Fruit fly (Drosophila melanogaster) whole organism, embryonic: ENCODE results near the gene Ldsdh1.

Source experiments
- Antp ChIP-seq: fragments of 200-800 bp; sonication (Bioruptor generic); optimal IDR thresholded peaks from 3 replicates; lab custom pipeline; 2016; ENCODE audit warnings: missing biosample characterization, missing genetic modification characterization
- Asciz ChIP-seq: fragments of 200-800 bp; sonication (Bioruptor generic); optimal IDR thresholded peaks from 2 replicates; lab custom pipeline; 2017; ENCODE audit warnings: missing biosample characterization, mild to moderate bottlenecking, missing genetic modification characterization, missing genetic modification reagents
- CG11093 ChIP-seq: fragments of 200-800 bp; sonication (Bioruptor generic); IDR thresholded peaks from 3 replicates; pipeline ENCODE4 v1.3.6; 2022; ENCODE audit warnings: missing biosample characterization, missing genetic modification characterization
- CG13123 ChIP-seq: fragments of 200-800 bp; sonication (Bioruptor generic); optimal IDR thresholded peaks from 2 replicates; lab custom pipeline; 2016; ENCODE audit warnings: missing biosample characterization, missing genetic modification characterization
- CG14965 ChIP-seq: fragments of 200-800 bp; sonication (Bioruptor generic); optimal IDR thresholded peaks from 2 replicates; lab custom pipeline; 2016; ENCODE audit warnings: missing biosample characterization, missing genetic modification characterization, borderline replicate concordance
- CG17361 ChIP-seq: fragments of 200-800 bp; sonication (Bioruptor generic); IDR thresholded peaks from 3 replicates; pipeline ENCODE4 v1.3.6; 2022; ENCODE audit warnings: missing biosample characterization, missing genetic modification characterization
- CG17829 ChIP-seq: fragments of 200-800 bp; optimal IDR thresholded peaks from 2 replicates; lab custom pipeline; 2019; ENCODE audit warnings: missing biosample characterization, mild to moderate bottlenecking, missing genetic modification characterization, moderate library complexity
- CG18262 ChIP-seq: fragments of 200-800 bp; optimal IDR thresholded peaks from 3 replicates; lab custom pipeline; 2019; ENCODE audit warnings: missing biosample characterization, mild to moderate bottlenecking, missing genetic modification characterization, moderate library complexity
- CG2712 ChIP-seq: fragments of 200-800 bp; optimal IDR thresholded peaks from 3 replicates; lab custom pipeline; 2019; ENCODE audit warnings: missing biosample characterization, mild to moderate bottlenecking, missing genetic modification characterization, moderate library complexity
- CG30431 ChIP-seq: fragments of 200-800 bp; sonication (Bioruptor generic); optimal IDR thresholded peaks from 2 replicates; lab custom pipeline; 2017; ENCODE audit warnings: missing biosample characterization, missing genetic modification characterization
- CG32767 ChIP-seq: fragments of 200-800 bp; sonication (Bioruptor generic); IDR thresholded peaks from 2 replicates; pipeline ENCODE4 v1.3.6; 2022; ENCODE audit warnings: missing biosample characterization, missing genetic modification characterization
- CG33557 ChIP-seq: fragments of 200-800 bp; sonication (Bioruptor generic); optimal IDR thresholded peaks from 2 replicates; lab custom pipeline; 2019; ENCODE audit warnings: missing biosample characterization, mild to moderate bottlenecking, missing genetic modification characterization, moderate library complexity
- CG34224 ChIP-seq: fragments of 200-800 bp; sonication (Bioruptor generic); IDR thresholded peaks from 3 replicates; pipeline ENCODE4 v1.3.6; 2022; ENCODE audit warnings: missing biosample characterization, missing genetic modification characterization; ENCODE audit not compliant: partially characterized antibody
- CG4328 ChIP-seq: fragments of 200-800 bp; sonication (Bioruptor generic); optimal IDR thresholded peaks from 3 replicates; lab custom pipeline; 2017; ENCODE audit warnings: missing biosample characterization, missing genetic modification reagents, missing genetic modification characterization
- CG4707 ChIP-seq: fragments of 200-800 bp; sonication (Bioruptor generic); optimal IDR thresholded peaks from 2 replicates; lab custom pipeline; 2018; ENCODE audit warnings: missing biosample characterization, mild to moderate bottlenecking, missing genetic modification characterization, moderate library complexity
- CG6254 ChIP-seq: fragments of 200-800 bp; sonication (Bioruptor generic); optimal IDR thresholded peaks from 3 replicates; lab custom pipeline; 2017; ENCODE audit warnings: mild to moderate bottlenecking, missing biosample characterization, missing genetic modification reagents, missing genetic modification characterization
- CG7556 ChIP-seq: fragments of 200-800 bp; sonication (Bioruptor generic); optimal IDR thresholded peaks from 2 replicates; lab custom pipeline; 2017; ENCODE audit warnings: missing biosample characterization, mild to moderate bottlenecking, missing genetic modification characterization
- D19A ChIP-seq: fragments of 200-800 bp; optimal IDR thresholded peaks from 3 replicates; lab custom pipeline; 2019; ENCODE audit warnings: missing biosample characterization, mild to moderate bottlenecking, missing genetic modification characterization, moderate library complexity
- Drgx ChIP-seq: fragments of 200-800 bp; sonication (Bioruptor generic); IDR thresholded peaks from 2 replicates; pipeline ENCODE4 v1.3.6; 2022; ENCODE audit warnings: missing biosample characterization, missing genetic modification characterization
- E2f2 ChIP-seq: fragments of 200-800 bp; sonication (Bioruptor generic); IDR thresholded peaks from 2 replicates; pipeline ENCODE4 v1.3.6; 2022; ENCODE audit warnings: missing biosample characterization, missing genetic modification characterization
- GATAe ChIP-seq: fragments of 200-800 bp; sonication (Bioruptor generic); conservative IDR thresholded peaks from 2 replicates; pipeline ENCODE4 v1.3.6; 2022; ENCODE audit warnings: missing biosample characterization, missing genetic modification characterization
- Hr51 ChIP-seq, 2 experiments: fragments of 200-800 bp; sonication (Bioruptor generic); optimal IDR thresholded peaks; 2 replicates in 1 of 2; 3 replicates in 1 of 2; lab custom pipeline; 2016 to 2018; ENCODE audit warnings: missing biosample characterization in 2 of 2, missing genetic modification characterization in 2 of 2, mild to moderate bottlenecking in 1 of 2, moderate library complexity in 1 of 2
- Med ChIP-seq: fragments of 200-800 bp; sonication (Bioruptor generic); peaks from one replicate; lab custom pipeline; 2016; ENCODE audit warnings: missing biosample characterization, missing genetic modification characterization, mild to moderate bottlenecking, inconsistent platforms, moderate library complexity
- NK7.1 ChIP-seq: fragments of 200-800 bp; sonication (Bioruptor generic); optimal IDR thresholded peaks from 3 replicates; lab custom pipeline; 2016; ENCODE audit warnings: missing biosample characterization, missing genetic modification characterization
- Sox100B ChIP-seq: fragments of 200-800 bp; sonication (Bioruptor generic); optimal IDR thresholded peaks from 3 replicates; lab custom pipeline; 2018; ENCODE audit warnings: missing biosample characterization, mild to moderate bottlenecking, missing genetic modification characterization
- Ssrp ChIP-seq: fragments of 200-800 bp; sonication (Bioruptor generic); optimal IDR thresholded peaks from 2 replicates; lab custom pipeline; 2018; ENCODE audit warnings: missing biosample characterization, mild to moderate bottlenecking, missing genetic modification characterization, moderate library complexity
- Xrp1 ChIP-seq: fragments of 200-800 bp; sonication (Bioruptor generic); IDR thresholded peaks from 2 replicates; pipeline ENCODE4 v1.3.6; 2022; ENCODE audit warnings: missing biosample characterization, missing genetic modification characterization
- az2 ChIP-seq: fragments of 200-800 bp; sonication (Bioruptor generic); optimal IDR thresholded peaks from 3 replicates; lab custom pipeline; 2016; ENCODE audit warnings: missing biosample characterization, missing genetic modification characterization
- bigmax ChIP-seq: fragments of 200-800 bp; sonication (Bioruptor generic); optimal IDR thresholded peaks from 2 replicates; lab custom pipeline; 2018; ENCODE audit warnings: missing biosample characterization, mild to moderate bottlenecking, missing genetic modification characterization
- bowl ChIP-seq: fragments of 200-800 bp; sonication (Bioruptor generic); IDR thresholded peaks from 2 replicates; pipeline ENCODE4 v1.3.6; 2022; ENCODE audit warnings: missing biosample characterization, missing genetic modification characterization
- chif ChIP-seq, 2 experiments: fragments of 200-800 bp; sonication (Bioruptor generic); optimal IDR thresholded peaks; 3 replicates each; lab custom pipeline; 2016; ENCODE audit warnings: missing biosample characterization in 2 of 2, missing genetic modification characterization in 2 of 2
- chinmo ChIP-seq: fragments of 200-800 bp; sonication (Bioruptor generic); IDR thresholded peaks from 4 replicates; pipeline ENCODE4 v1.3.6; 2022; ENCODE audit warnings: missing biosample characterization, missing genetic modification characterization; ENCODE audit not compliant: partially characterized antibody
- chm ChIP-seq: fragments of 200-800 bp; sonication (Bioruptor generic); IDR thresholded peaks from 2 replicates; pipeline ENCODE4 v1.3.6; 2022; ENCODE audit warnings: missing biosample characterization, missing genetic modification characterization
- dmrt11E ChIP-seq: fragments of 200-800 bp; sonication (Bioruptor generic); optimal IDR thresholded peaks from 3 replicates; lab custom pipeline; 2018; ENCODE audit warnings: missing biosample characterization, mild to moderate bottlenecking, missing genetic modification characterization, moderate library complexity
- dmrt99B ChIP-seq: fragments of 200-800 bp; sonication (Bioruptor generic); optimal IDR thresholded peaks from 2 replicates; lab custom pipeline; 2018; ENCODE audit warnings: missing biosample characterization, mild to moderate bottlenecking, missing genetic modification characterization, moderate library complexity
- dpn ChIP-seq, 2 experiments: fragments of 200-800 bp; sonication (Bioruptor generic); optimal IDR thresholded peaks; 3 replicates each; lab custom pipeline; 2016; ENCODE audit warnings: missing biosample characterization in 2 of 2, missing genetic modification characterization in 2 of 2
- gem ChIP-seq: fragments of 200-800 bp; sonication (Bioruptor generic); optimal IDR thresholded peaks from 2 replicates; lab custom pipeline; 2019; ENCODE audit warnings: missing biosample characterization, mild to moderate bottlenecking, missing genetic modification characterization, moderate library complexity
- lmd ChIP-seq: fragments of 200-800 bp; sonication (Bioruptor generic); IDR thresholded peaks from 2 replicates; pipeline ENCODE4 v1.3.6; 2022; ENCODE audit warnings: missing biosample characterization, missing genetic modification characterization
- lov ChIP-seq, 2 experiments: fragments of 200-800 bp in 1 of 2; fragments of >200 bp in 1 of 2; sonication (Bioruptor generic) in 1 of 2; IDR thresholded peaks in 1 of 2; optimal IDR thresholded peaks in 1 of 2; 2 replicates in 1 of 2; 3 replicates in 1 of 2; pipeline versions ENCODE4 v1.3.6 to Lab custom; 2017 to 2022; ENCODE audit warnings: missing biosample characterization in 1 of 2, missing genetic modification characterization in 1 of 2
- mam ChIP-seq: fragments of 200-800 bp; sonication (Bioruptor generic); optimal IDR thresholded peaks from 3 replicates; lab custom pipeline; 2016; ENCODE audit warnings: missing biosample characterization, missing genetic modification characterization
- nau ChIP-seq: fragments of 200-800 bp; sonication (Bioruptor generic); optimal IDR thresholded peaks from 3 replicates; lab custom pipeline; 2017; ENCODE audit warnings: missing biosample characterization, mild to moderate bottlenecking, missing genetic modification characterization, missing genetic modification reagents
- nerfin-2 ChIP-seq: fragments of 200-800 bp; sonication (Bioruptor generic); IDR thresholded peaks from 2 replicates; pipeline ENCODE4 v1.3.6; 2022; ENCODE audit warnings: missing biosample characterization, missing genetic modification characterization; ENCODE audit not compliant: partially characterized antibody
- nmo ChIP-seq: fragments of 200-800 bp; sonication (Bioruptor generic); optimal IDR thresholded peaks from 2 replicates; lab custom pipeline; 2018; ENCODE audit warnings: missing biosample characterization, mild to moderate bottlenecking, missing genetic modification characterization, moderate library complexity
- phol ChIP-seq: fragments of 200-800 bp; sonication (Bioruptor generic); optimal IDR thresholded peaks from 3 replicates; lab custom pipeline; 2018; ENCODE audit warnings: missing biosample characterization, mild to moderate bottlenecking, missing genetic modification characterization, moderate library complexity
- sens ChIP-seq: fragments of 200-800 bp; sonication (Bioruptor generic); peaks from one replicate; lab custom pipeline; 2016; ENCODE audit warnings: missing biosample characterization, missing genetic modification characterization
- stwl ChIP-seq: fragments of 200-800 bp; sonication (Bioruptor generic); optimal IDR thresholded peaks from 3 replicates; lab custom pipeline; 2018; ENCODE audit warnings: missing biosample characterization, mild to moderate bottlenecking, missing genetic modification characterization, moderate library complexity
- tna ChIP-seq: fragments of 200-800 bp; sonication (Bioruptor generic); IDR thresholded peaks from 2 replicates; pipeline ENCODE4 v1.3.6; 2022; ENCODE audit warnings: missing biosample characterization, missing genetic modification characterization; ENCODE audit not compliant: partially characterized antibody
- toy ChIP-seq: fragments of 200-800 bp; sonication (Bioruptor generic); IDR thresholded peaks from 2 replicates; pipeline ENCODE4 v1.3.6; 2022; ENCODE audit warnings: missing biosample characterization, missing genetic modification characterization
- trem ChIP-seq: fragments of 200-800 bp; optimal IDR thresholded peaks from 3 replicates; lab custom pipeline; 2019; ENCODE audit warnings: missing biosample characterization, mild to moderate bottlenecking, missing genetic modification characterization, moderate library complexity
- z ChIP-seq: fragments of 200-800 bp; sonication (Bioruptor generic); IDR thresholded peaks from 3 replicates; pipeline ENCODE4 v1.3.6; 2022; ENCODE audit warnings: missing biosample characterization, missing genetic modification characterization
- zf30C ChIP-seq: fragments of 200-800 bp; sonication (Bioruptor generic); optimal IDR thresholded peaks from 3 replicates; lab custom pipeline; 2018; ENCODE audit warnings: missing biosample characterization, mild to moderate bottlenecking, missing genetic modification characterization

The Ldsdh1 gene

DNA sequence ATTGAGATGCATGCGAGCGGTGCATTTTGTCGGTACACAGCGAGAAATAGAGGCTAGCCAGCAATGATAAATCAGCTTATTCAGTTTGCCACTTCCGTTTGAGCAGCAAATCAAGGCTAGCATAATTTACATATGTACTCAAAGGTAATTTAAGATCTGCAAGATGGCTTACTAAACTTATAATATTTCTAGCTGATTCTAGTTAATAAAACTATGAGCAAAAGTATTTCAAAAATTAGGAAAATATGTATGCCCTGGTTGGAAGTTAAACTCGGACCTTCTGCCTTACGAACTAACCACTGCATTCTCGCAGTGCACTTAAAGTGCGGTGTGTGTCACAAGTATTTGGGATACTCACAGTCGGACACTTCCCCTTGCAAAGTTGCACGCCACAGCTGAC lies 41.4 kb upstream of the Ldsdh1 start (continued):
- TF ChIP-seq Sox100B (GFP tag; lab: Kevin White, UChicago) = peak; percentile 18
- TF ChIP-seq CG18262 (tag; lab: Kevin White, UChicago) = peak; percentile 56
- no peak for TF ChIP-seq Hr51 (GFP tag; optimal IDR thresholded peaks at IDR 0.05; lab: Kevin White, UChicago)
- peak in 1 of 2 experiments; percentile 5 for TF ChIP-seq chif (GFP tag; optimal IDR thresholded peaks at IDR 0.05; lab: Kevin White, UChicago)
- TF ChIP-seq CG30431 = no peak
- peak; percentile 21 for TF ChIP-seq D19A (tag; lab: Kevin White, UChicago)
- TF ChIP-seq CG17829 (tag; lab: Kevin White, UChicago) = peak; percentile 34
- peak; percentile 17; the same call in 1 of the 2 replicates for TF ChIP-seq Xrp1
- TF ChIP-seq Med (GFP tag; lab: Kevin White, UChicago) = peak; percentile 29
- TF ChIP-seq tna (GFP tag; lab: Robert Waterston, UW) = no peak
- TF ChIP-seq CG4328 = no peak
- peak; percentile 2 for TF ChIP-seq CG33557 (GFP tag; lab: Kevin White, UChicago)
- TF ChIP-seq phol (tag; lab: Kevin White, UChicago) = peak; percentile 53
- TF ChIP-seq CG17361 (GFP tag; lab: Robert Waterston, UW) = 0 out of 3 replicates have a peak, but pooled peaks have one; percentile 29
- peak; percentile 70 for TF ChIP-seq Drgx (GFP tag; lab: Robert Waterston, UW)
- TF ChIP-seq CG4707 (GFP tag; lab: Kevin White, UChicago) = no peak
- no peak for TF ChIP-seq bowl (GFP tag; lab: Robert Waterston, UW)
- TF ChIP-seq dmrt99B (tag; lab: Kevin White, UChicago) = peak; percentile 26
- TF ChIP-seq zf30C (GFP tag; lab: Kevin White, UChicago) = peak; percentile 32
- no peak for TF ChIP-seq nerfin-2
- TF ChIP-seq nau (GFP tag; lab: Kevin White, UChicago) = no peak
- no peak for TF ChIP-seq chinmo (GFP tag; lab: Robert Waterston, UW)
- TF ChIP-seq lov (optimal IDR thresholded peaks at IDR 0.05; lab: Kevin White, UChicago) = no peak
- TF ChIP-seq lov (GFP tag; IDR thresholded peaks at IDR 0.05; lab: Robert Waterston, UW) = no peak
- TF ChIP-seq GATAe (GFP tag; lab: Robert Waterston, UW) = no peak
- TF ChIP-seq sens = peak; percentile 79
- TF ChIP-seq CG6254 = peak; percentile 22
- TF ChIP-seq gem (tag; lab: Kevin White, UChicago) = peak; percentile 35
- TF ChIP-seq Asciz (GFP tag; lab: Kevin White, UChicago) = no peak
- TF ChIP-seq Ssrp (tag; lab: Kevin White, UChicago) = peak; percentile 32
- TF ChIP-seq az2 (GFP tag; lab: Kevin White, UChicago) = peak; percentile 2
- TF ChIP-seq, all 482 proteins: peak for 50

DNA sequence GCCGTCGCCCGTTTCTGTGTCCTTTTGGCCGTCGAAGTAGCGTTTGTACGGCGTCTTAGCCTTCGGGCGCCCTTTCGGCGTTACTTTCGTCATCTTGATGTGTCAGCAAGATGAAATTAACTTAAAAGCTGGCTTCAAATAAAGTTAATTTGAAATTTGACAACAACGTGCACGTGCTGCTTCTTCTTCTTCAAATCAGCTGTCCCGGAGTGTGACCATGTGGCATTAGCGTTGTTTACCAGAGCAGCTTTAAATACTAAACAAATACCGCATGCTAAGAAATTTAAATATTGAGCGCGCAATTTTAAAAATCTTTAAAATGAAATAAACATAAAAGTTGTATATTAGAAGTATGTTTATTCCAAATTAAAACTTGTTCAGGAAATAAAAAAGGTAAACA lies 39.5 kb upstream of the Ldsdh1 start, which contains the start of gene CG2260:
TSS of gene CG2260 (minus strand) at position 209 of the 400 bp plus-strand sequence.
- TF ChIP-seq trem (tag; lab: Kevin White, UChicago) (peak; percentile 12), E2f2 (GFP tag; lab: Robert Waterston, UW) (peak; percentile 92), CG14965 (GFP tag; lab: Kevin White, UChicago) (no peak), NK7.1 (GFP tag; lab: Kevin White, UChicago) (no peak), Antp (GFP tag; lab: Kevin White, UChicago) (no peak), CG7556 (GFP tag; lab: Kevin White, UChicago) (no peak), bigmax (GFP tag; lab: Kevin White, UChicago) (no peak), CG34224 (GFP tag; lab: Robert Waterston, UW) (no peak), chm (no peak), toy (GFP tag; lab: Robert Waterston, UW) (no peak), CG2712 (tag; lab: Kevin White, UChicago) (no peak), z (no peak), CG13123 (GFP tag; lab: Kevin White, UChicago) (no peak), mam (GFP tag; lab: Kevin White, UChicago) (no peak), lmd (GFP tag; lab: Robert Waterston, UW) (no peak), dmrt11E (tag; lab: Kevin White, UChicago) (no peak), CG32767 (GFP tag; lab: Robert Waterston, UW) (no peak), CG11093 (GFP tag; lab: Robert Waterston, UW) (no peak), dpn (GFP tag; optimal IDR thresholded peaks at IDR 0.05; lab: Kevin White, UChicago) (no peak), nmo (GFP tag; lab: Kevin White, UChicago) (no peak), stwl (peak; percentile 52)
